Worm (Caenorhabditis elegans) whole organism, midembryonic: Measurements from ENCODE around the gene smvt-1.

Source experiments
- T22C8.4 ChIP-seq: fragments of 200-800 bp; sonication (Bioruptor generic); IDR thresholded peaks from 2 replicates; pipeline ENCODE4 v1.3.6; 2022; ENCODE audit warnings: missing genetic modification characterization, missing compliant biosample characterization
- cog-1 ChIP-seq: sonication (generic microtip); optimal IDR thresholded peaks from 2 replicates; lab custom pipeline; 2016; ENCODE audit warnings: missing genetic modification characterization, missing compliant biosample characterization
- flt-1 ChIP-seq: fragments of 200-800 bp; sonication (Bioruptor generic); IDR thresholded peaks from 2 replicates; pipeline ENCODE4 v1.3.6; 2022; ENCODE audit warnings: missing genetic modification characterization, missing compliant biosample characterization
- klf-2 ChIP-seq: fragments of 200-800 bp; sonication (Bioruptor generic); conservative IDR thresholded peaks from 2 replicates; pipeline ENCODE4 v1.3.6; 2022; ENCODE audit warnings: missing genetic modification reagents, missing genetic modification characterization, missing compliant biosample characterization
- med-1 ChIP-seq: sonication (generic microtip); optimal IDR thresholded peaks from 2 replicates; lab custom pipeline; 2017; ENCODE audit warnings: missing genetic modification characterization, mild to moderate bottlenecking, missing compliant biosample characterization, antibody characterized with exemption, missing genetic modification reagents; ENCODE audit not compliant: insufficient read depth
- ref-1 ChIP-seq: fragments of 200-800 bp; sonication (Bioruptor generic); conservative IDR thresholded peaks from 2 replicates; pipeline ENCODE4 v1.3.6; 2022; ENCODE audit warnings: missing genetic modification reagents, missing genetic modification characterization, missing compliant biosample characterization
- tab-1 ChIP-seq: fragments of 200-800 bp; sonication (Bioruptor generic); IDR thresholded peaks from 2 replicates; pipeline ENCODE4 v1.3.6; 2022; ENCODE audit warnings: missing genetic modification characterization, missing compliant biosample characterization
- ztf-23 ChIP-seq: fragments of 200-800 bp; sonication (Bioruptor generic); IDR thresholded peaks from 2 replicates; pipeline ENCODE4 v1.3.6; 2022; ENCODE audit warnings: missing genetic modification reagents, missing genetic modification characterization, missing compliant biosample characterization
- ztf-29 ChIP-seq: fragments of 200-800 bp; sonication (Bioruptor generic); IDR thresholded peaks from 2 replicates; pipeline ENCODE4 v1.3.6; 2022; ENCODE audit warnings: missing genetic modification reagents, missing genetic modification characterization, missing compliant biosample characterization

The smvt-1 gene

ce11 chrX:2495865-2496314, 52.9 kb downstream of the smvt-1 start, which contains the start of gene rabr-1:
TSS of gene rabr-1 (plus strand) at chrX:2496180.
- no peak for TF ChIP-seq ztf-23 (GFP tag; lab: Robert Waterston, UW)
- TF ChIP-seq tab-1 (GFP tag; lab: Robert Waterston, UW) = 0 out of 2 replicates have a peak, but pooled peaks have one; percentile 56

- TF ChIP-seq klf-2 (GFP tag; lab: Robert Waterston, UW) (no peak), flt-1 (GFP tag; lab: Robert Waterston, UW) (no peak), ref-1 (GFP tag; lab: Robert Waterston, UW) (no peak), tab-1 (GFP tag; lab: Robert Waterston, UW) (no peak), ztf-23 (GFP tag; lab: Robert Waterston, UW) (no peak), ztf-29 (GFP tag; lab: Robert Waterston, UW) (no peak), med-1 (GFP tag; lab: Kevin White, UChicago) (no peak), T22C8.4 (GFP tag; lab: Robert Waterston, UW) (no peak), cog-1 (tag; lab: Kevin White, UChicago) (no peak)
Observed at ce11 chrX:2494296-2494695, 54.5 kb downstream of the smvt-1 start.

ce11 chrX:2493586-2494175, 55.1 kb downstream of the smvt-1 start:
- no peak for TF ChIP-seq med-1 (GFP tag; lab: Kevin White, UChicago)
- TF ChIP-seq flt-1 (GFP tag; lab: Robert Waterston, UW) = no peak
- TF ChIP-seq ztf-23 (GFP tag; lab: Robert Waterston, UW) = no peak
- TF ChIP-seq tab-1 (GFP tag; lab: Robert Waterston, UW) = no peak
- TF ChIP-seq ztf-29 (GFP tag; lab: Robert Waterston, UW) = no peak
- TF ChIP-seq T22C8.4 (GFP tag; lab: Robert Waterston, UW) = no peak
- TF ChIP-seq ref-1 (GFP tag; lab: Robert Waterston, UW) = no peak
- no peak for TF ChIP-seq klf-2 (GFP tag; lab: Robert Waterston, UW)
- TF ChIP-seq cog-1 (tag; lab: Kevin White, UChicago) = no peak
